Worm (Caenorhabditis elegans) whole organism, midembryonic: ENCODE results near the gene glt-1.

Source experiments
- T22C8.4 ChIP-seq: fragments of 200-800 bp; sonication (Bioruptor generic); IDR thresholded peaks from 2 replicates; pipeline ENCODE4 v1.3.6; 2022; ENCODE audit warnings: missing genetic modification characterization, missing compliant biosample characterization
- cog-1 ChIP-seq: sonication (generic microtip); optimal IDR thresholded peaks from 2 replicates; lab custom pipeline; 2016; ENCODE audit warnings: missing genetic modification characterization, missing compliant biosample characterization
- flt-1 ChIP-seq: fragments of 200-800 bp; sonication (Bioruptor generic); IDR thresholded peaks from 2 replicates; pipeline ENCODE4 v1.3.6; 2022; ENCODE audit warnings: missing genetic modification characterization, missing compliant biosample characterization
- klf-2 ChIP-seq: fragments of 200-800 bp; sonication (Bioruptor generic); conservative IDR thresholded peaks from 2 replicates; pipeline ENCODE4 v1.3.6; 2022; ENCODE audit warnings: missing genetic modification reagents, missing genetic modification characterization, missing compliant biosample characterization
- med-1 ChIP-seq: sonication (generic microtip); optimal IDR thresholded peaks from 2 replicates; lab custom pipeline; 2017; ENCODE audit warnings: missing genetic modification characterization, mild to moderate bottlenecking, missing compliant biosample characterization, antibody characterized with exemption, missing genetic modification reagents; ENCODE audit not compliant: insufficient read depth
- ref-1 ChIP-seq: fragments of 200-800 bp; sonication (Bioruptor generic); conservative IDR thresholded peaks from 2 replicates; pipeline ENCODE4 v1.3.6; 2022; ENCODE audit warnings: missing genetic modification reagents, missing genetic modification characterization, missing compliant biosample characterization
- tab-1 ChIP-seq: fragments of 200-800 bp; sonication (Bioruptor generic); IDR thresholded peaks from 2 replicates; pipeline ENCODE4 v1.3.6; 2022; ENCODE audit warnings: missing genetic modification characterization, missing compliant biosample characterization
- ztf-23 ChIP-seq: fragments of 200-800 bp; sonication (Bioruptor generic); IDR thresholded peaks from 2 replicates; pipeline ENCODE4 v1.3.6; 2022; ENCODE audit warnings: missing genetic modification reagents, missing genetic modification characterization, missing compliant biosample characterization
- ztf-29 ChIP-seq: fragments of 200-800 bp; sonication (Bioruptor generic); IDR thresholded peaks from 2 replicates; pipeline ENCODE4 v1.3.6; 2022; ENCODE audit warnings: missing genetic modification reagents, missing genetic modification characterization, missing compliant biosample characterization

The glt-1 gene

DNA sequence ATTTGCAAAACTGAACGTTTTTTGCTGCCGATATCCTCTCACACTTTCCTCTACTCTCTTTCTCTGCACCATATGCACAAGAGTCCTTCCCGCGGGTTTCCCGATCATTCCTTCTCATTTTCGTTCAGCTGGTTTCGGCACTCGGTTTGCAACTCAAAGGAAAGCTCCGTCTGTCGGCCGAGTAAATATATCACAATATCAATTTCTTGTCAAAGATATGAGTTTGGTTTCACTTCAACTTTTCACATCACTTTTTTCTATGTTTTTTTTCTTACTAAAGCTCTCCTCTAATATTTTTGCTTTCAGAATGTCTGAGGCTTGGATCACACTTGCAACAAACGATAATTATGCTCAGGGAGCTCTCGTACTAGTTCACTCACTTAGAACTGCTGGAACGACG, 41.5 kb downstream of the glt-1 start, which contains the start of gene gyg-1:
Gene gyg-1, plus strand, starts transcription at position 301 of the 400 bp plus-strand sequence.
- TF ChIP-seq flt-1 (GFP tag; lab: Robert Waterston, UW) (no peak), ztf-29 (no peak), cog-1 (tag; lab: Kevin White, UChicago) (no peak), tab-1 (GFP tag; lab: Robert Waterston, UW) (no peak), T22C8.4 (GFP tag; lab: Robert Waterston, UW) (no peak), ref-1 (GFP tag; lab: Robert Waterston, UW) (no peak), klf-2 (GFP tag; lab: Robert Waterston, UW) (no peak), ztf-23 (GFP tag; lab: Robert Waterston, UW) (no peak)

DNA sequence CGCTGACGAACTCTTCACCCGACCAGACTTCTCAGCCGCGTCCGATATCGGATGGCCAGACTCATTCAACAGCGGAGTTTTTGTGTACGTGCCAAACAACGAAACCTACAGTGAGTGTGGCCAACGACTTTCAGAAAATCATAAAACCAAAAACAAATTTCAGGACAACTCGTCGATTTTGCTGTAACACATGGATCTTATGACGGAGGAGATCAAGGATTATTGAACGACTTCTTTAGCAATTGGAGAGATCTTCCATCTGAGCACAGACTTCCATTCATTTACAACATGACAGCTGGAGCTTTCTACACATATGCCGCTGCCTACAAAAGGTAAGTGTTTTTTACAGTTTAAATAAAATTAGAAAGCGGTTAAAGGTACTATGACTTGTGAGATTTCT, 42.2 kb downstream of the glt-1 start:
- TF ChIP-seq klf-2 (GFP tag; lab: Robert Waterston, UW) (no peak), tab-1 (GFP tag; lab: Robert Waterston, UW) (no peak), flt-1 (GFP tag; lab: Robert Waterston, UW) (no peak), ref-1 (GFP tag; lab: Robert Waterston, UW) (no peak), ztf-23 (GFP tag; lab: Robert Waterston, UW) (no peak), ztf-29 (no peak), med-1 (GFP tag; lab: Kevin White, UChicago) (no peak), cog-1 (tag; lab: Kevin White, UChicago) (no peak), T22C8.4 (GFP tag; lab: Robert Waterston, UW) (no peak)

DNA sequence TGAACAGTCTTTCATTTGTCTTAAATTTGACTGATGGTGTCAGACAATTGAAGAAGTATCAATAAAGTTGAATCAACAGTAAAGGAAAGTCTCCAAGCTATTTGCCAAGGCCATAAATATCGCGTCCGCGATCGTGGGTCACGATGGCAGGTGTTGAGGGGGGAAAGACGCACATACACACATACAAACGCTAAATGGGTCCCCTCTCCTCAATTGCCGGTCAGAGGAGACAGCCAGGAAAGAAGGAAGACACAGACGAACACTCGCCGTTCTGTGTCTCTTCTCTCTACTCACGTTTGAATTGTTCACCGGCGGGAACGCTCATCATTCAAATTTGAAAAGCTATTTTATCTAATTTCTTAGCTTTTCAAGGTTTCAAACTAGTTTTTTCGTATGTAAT, 45.0 kb downstream of the glt-1 start:
- 0 out of 2 replicates have a peak, but pooled peaks have one; percentile 43 for TF ChIP-seq flt-1 (GFP tag; lab: Robert Waterston, UW)
- TF ChIP-seq T22C8.4 (GFP tag; lab: Robert Waterston, UW), result no peak
- TF ChIP-seq ztf-29, result no peak
- TF ChIP-seq cog-1 (tag; lab: Kevin White, UChicago), result peak; percentile 27
- TF ChIP-seq tab-1 (GFP tag; lab: Robert Waterston, UW), result peak; percentile 50; the same call in 1 of the 2 replicates

DNA sequence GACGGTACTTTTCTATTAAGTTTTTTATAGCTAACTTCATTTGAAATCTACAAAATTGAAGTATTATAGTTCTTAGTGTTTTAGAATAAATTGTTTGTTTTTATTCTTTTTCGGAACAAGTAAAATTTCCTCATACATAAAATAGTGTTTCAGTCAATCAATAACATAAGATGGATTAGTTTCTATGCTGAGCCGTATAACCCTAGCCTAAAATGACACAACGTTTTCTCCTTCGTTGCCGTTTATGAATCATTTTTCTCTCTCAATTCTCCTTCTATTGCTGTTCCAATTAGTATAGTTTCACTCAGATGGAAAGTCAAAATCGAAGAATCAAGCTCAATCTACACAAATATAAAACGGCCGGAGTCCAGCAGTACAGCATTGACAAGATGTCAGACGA, 46.4 kb downstream of the glt-1 start, which contains the start of gene rgs-7:
Gene rgs-7, plus strand, starts transcription at position 301 of the 400 bp plus-strand sequence.
- TF ChIP-seq ref-1 (GFP tag; lab: Robert Waterston, UW) (no peak), tab-1 (GFP tag; lab: Robert Waterston, UW) (no peak), ztf-29 (no peak), ztf-23 (GFP tag; lab: Robert Waterston, UW) (no peak), klf-2 (GFP tag; lab: Robert Waterston, UW) (no peak), flt-1 (GFP tag; lab: Robert Waterston, UW) (no peak), T22C8.4 (GFP tag; lab: Robert Waterston, UW) (no peak), med-1 (GFP tag; lab: Kevin White, UChicago) (no peak), cog-1 (tag; lab: Kevin White, UChicago) (no peak)

DNA sequence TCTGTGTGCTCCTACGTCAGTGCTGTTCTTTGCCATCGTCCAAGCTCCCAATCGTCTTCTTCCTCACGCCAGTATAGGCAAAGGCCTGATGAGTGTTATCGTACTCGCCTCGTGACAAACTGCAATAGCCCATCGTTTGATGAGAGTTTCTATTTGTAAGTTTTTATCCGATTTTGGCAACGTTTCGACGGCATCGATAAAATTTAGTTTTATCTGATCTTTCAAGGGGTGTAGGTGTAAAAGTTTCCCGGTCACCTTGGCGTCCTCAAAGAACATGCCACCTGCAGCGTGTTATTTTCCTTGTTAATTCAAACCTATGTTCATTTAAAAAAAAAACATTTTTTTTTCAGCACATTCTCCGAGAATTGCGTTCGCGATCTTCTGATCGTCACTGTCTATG, 51.3 kb downstream of the glt-1 start:
- no peak for TF ChIP-seq med-1 (GFP tag; lab: Kevin White, UChicago)
- no peak for TF ChIP-seq tab-1 (GFP tag; lab: Robert Waterston, UW)
- TF ChIP-seq T22C8.4 (GFP tag; lab: Robert Waterston, UW), result no peak
- no peak for TF ChIP-seq ref-1 (GFP tag; lab: Robert Waterston, UW)
- no peak for TF ChIP-seq klf-2 (GFP tag; lab: Robert Waterston, UW)
- no peak for TF ChIP-seq ztf-29
- TF ChIP-seq flt-1 (GFP tag; lab: Robert Waterston, UW), result no peak

DNA sequence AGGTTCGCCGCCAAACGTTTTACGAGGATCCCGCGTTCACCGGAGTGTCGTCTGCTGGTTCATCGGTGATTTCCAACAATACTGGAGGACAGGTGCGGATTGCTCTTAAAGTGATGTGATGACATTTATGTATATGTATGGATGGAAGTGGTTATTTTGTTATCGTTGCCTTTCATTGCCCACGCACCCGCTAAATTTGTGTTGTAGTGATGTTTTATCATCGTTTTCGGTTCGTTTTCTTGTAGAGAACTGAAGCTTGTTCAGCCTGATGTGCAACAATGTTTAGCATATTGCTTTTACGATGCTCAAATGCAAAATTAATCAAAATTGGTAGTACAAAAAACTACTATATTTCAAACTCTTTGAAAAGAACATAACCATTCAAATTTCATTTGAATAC, 52.0 kb downstream of the glt-1 start:
- TF ChIP-seq ztf-29 (no peak), flt-1 (GFP tag; lab: Robert Waterston, UW) (no peak), cog-1 (tag; lab: Kevin White, UChicago) (no peak), med-1 (GFP tag; lab: Kevin White, UChicago) (no peak), ref-1 (GFP tag; lab: Robert Waterston, UW) (no peak), tab-1 (GFP tag; lab: Robert Waterston, UW) (no peak), T22C8.4 (GFP tag; lab: Robert Waterston, UW) (no peak), klf-2 (GFP tag; lab: Robert Waterston, UW) (no peak), ztf-23 (GFP tag; lab: Robert Waterston, UW) (no peak)

DNA sequence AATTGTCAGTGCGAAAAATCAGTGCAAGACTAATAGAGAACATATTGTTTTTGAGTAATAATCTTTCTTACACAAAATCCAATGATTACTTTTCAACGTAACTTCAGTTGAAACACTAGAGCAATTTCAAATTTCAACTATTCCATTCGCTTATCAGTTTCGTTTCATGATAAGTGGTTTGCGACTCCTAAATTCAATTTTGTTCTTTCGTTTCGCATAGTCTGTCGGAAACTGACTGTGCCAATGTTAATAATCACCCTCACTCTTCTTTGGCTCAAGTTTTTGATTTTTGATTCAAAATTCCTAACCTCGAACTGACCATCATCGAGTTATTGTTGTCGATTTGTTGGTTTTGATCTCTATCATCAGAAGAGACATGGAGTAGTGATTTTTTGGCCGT, 52.9 kb downstream of the glt-1 start:
- TF ChIP-seq flt-1 (GFP tag; lab: Robert Waterston, UW) (no peak), tab-1 (GFP tag; lab: Robert Waterston, UW) (no peak), ztf-29 (no peak)
